Worm (Caenorhabditis elegans) whole organism, young adult: ENCODE data around the gene atg-3.

Source experiments
- B0019.2 ChIP-seq: fragments of 200-800 bp; sonication (Bioruptor generic); conservative IDR thresholded peaks from 2 replicates; pipeline ENCODE4 v1.3.6; 2022; ENCODE audit warnings: missing genetic modification reagents, missing genetic modification characterization, missing compliant biosample characterization
- C17E4.6 ChIP-seq: fragments of 200-800 bp; sonication (Bioruptor generic); IDR thresholded peaks from 2 replicates; pipeline ENCODE4 v1.3.6; 2022; ENCODE audit warnings: missing genetic modification reagents, missing genetic modification characterization, missing compliant biosample characterization
- F33H1.4 ChIP-seq: fragments of 200-800 bp; sonication (Bioruptor generic); IDR thresholded peaks from 2 replicates; pipeline ENCODE4 v1.3.6; 2022; ENCODE audit warnings: missing genetic modification reagents, missing genetic modification characterization, missing compliant biosample characterization
- F57C9.4 ChIP-seq: sonication (generic microtip); optimal IDR thresholded peaks from 2 replicates; lab custom pipeline; 2017; ENCODE audit warnings: mild to moderate bottlenecking, missing genetic modification characterization, missing compliant biosample characterization
- K11D2.4 ChIP-seq: fragments of 200-800 bp; sonication (Bioruptor generic); IDR thresholded peaks from 2 replicates; pipeline ENCODE4 v1.3.6; 2022; ENCODE audit warnings: missing genetic modification reagents, missing genetic modification characterization, missing compliant biosample characterization
- bed-2 ChIP-seq: fragments of 200-800 bp; sonication (Bioruptor generic); IDR thresholded peaks from 2 replicates; pipeline ENCODE4 v1.3.6; 2022; ENCODE audit warnings: missing genetic modification reagents, missing genetic modification characterization, missing compliant biosample characterization
- dpff-1 ChIP-seq: sonication (generic microtip); optimal IDR thresholded peaks from 2 replicates; lab custom pipeline; 2017; ENCODE audit warnings: mild to moderate bottlenecking, missing genetic modification characterization, missing compliant biosample characterization
- dpl-1 ChIP-seq: fragments of 150-350 bp; optimal IDR thresholded peaks from 2 replicates; lab custom pipeline; 2014; ENCODE audit warnings: missing biosample characterization, missing genetic modification reagents, missing genetic modification characterization
- egl-18 ChIP-seq: fragments of 200-800 bp; sonication (Bioruptor generic); IDR thresholded peaks from 2 replicates; pipeline ENCODE4 v1.3.6; 2022; ENCODE audit warnings: missing genetic modification reagents, missing genetic modification characterization, missing compliant biosample characterization
- fkh-3 ChIP-seq: sonication (generic microtip); optimal IDR thresholded peaks from 2 replicates; lab custom pipeline; 2016; ENCODE audit warnings: mild to moderate bottlenecking, missing genetic modification characterization, missing compliant biosample characterization
- pha-4 ChIP-seq: fragments of 150-350 bp; sonication (generic microtip); optimal IDR thresholded peaks from 2 replicates; lab custom pipeline; 2014; ENCODE audit warnings: missing biosample characterization, missing genetic modification reagents, missing genetic modification characterization
- snpc-4 ChIP-seq, 5 experiments: fragments of 150-350 bp in 1 of 5; sonication (generic microtip) in 4 of 5; optimal IDR thresholded peaks; 2 replicates each; lab custom pipeline; 2014 to 2018; ENCODE audit warnings: missing genetic modification characterization in 5 of 5, missing biosample characterization in 3 of 5, antibody characterized with exemption in 2 of 5, mild to moderate bottlenecking in 2 of 5, missing compliant biosample characterization in 2 of 5, missing genotype in 2 of 5, moderate library complexity in 2 of 5, missing genetic modification reagents in 1 of 5

- no peak for TF ChIP-seq bed-2
- no peak for TF ChIP-seq C17E4.6 (GFP tag; lab: Robert Waterston, UW)
- TF ChIP-seq snpc-4 (GFP tag; optimal IDR thresholded peaks at IDR 0.05; lab: Kevin White, UChicago), result no peak
- TF ChIP-seq snpc-4 (tag; optimal IDR thresholded peaks at IDR 0.05; lab: Kevin White, UChicago), result no peak
- TF ChIP-seq egl-18, result no peak
- no peak for TF ChIP-seq F33H1.4 (GFP tag; lab: Robert Waterston, UW)
- no peak for TF ChIP-seq F57C9.4 (tag; lab: Kevin White, UChicago)
- no peak for TF ChIP-seq dpl-1 (GFP tag; lab: Kevin White, UChicago)
- no peak for TF ChIP-seq dpff-1 (tag; lab: Kevin White, UChicago)
- TF ChIP-seq B0019.2 (GFP tag; lab: Robert Waterston, UW), result no peak
- no peak for TF ChIP-seq pha-4 (tag; lab: Kevin White, UChicago)
- no peak for TF ChIP-seq fkh-3 (tag; lab: Kevin White, UChicago)
- TF ChIP-seq K11D2.4 (GFP tag; lab: Robert Waterston, UW), result no peak
These were observed 48.2 kb downstream of the atg-3 start for ce11 chrIV:1058504-1058903.
